Fruit fly (Drosophila melanogaster) whole organism, embryonic: ENCODE results near the gene CG5181.

ENCODE experiments used
- CG10321 ChIP-seq: fragments of 200-800 bp; sonication (Bioruptor generic); IDR thresholded peaks from 2 replicates; pipeline ENCODE4 v1.3.6; 2022; ENCODE audit warnings: missing biosample characterization, missing genetic modification characterization
- CG14667 ChIP-seq: fragments of 200-800 bp; sonication (Bioruptor generic); IDR thresholded peaks from 2 replicates; pipeline ENCODE4 v1.3.6; 2022; ENCODE audit warnings: missing biosample characterization, missing genetic modification characterization
- CG14965 ChIP-seq: fragments of 200-800 bp; sonication (Bioruptor generic); optimal IDR thresholded peaks from 2 replicates; lab custom pipeline; 2016; ENCODE audit warnings: missing biosample characterization, missing genetic modification characterization, borderline replicate concordance
- CG15269 ChIP-seq: fragments of 200-800 bp; sonication (Bioruptor generic); optimal IDR thresholded peaks from 2 replicates; lab custom pipeline; 2018; ENCODE audit warnings: missing biosample characterization, mild to moderate bottlenecking, missing genetic modification characterization, moderate library complexity
- CG16863 ChIP-seq: fragments of 200-800 bp; sonication (Bioruptor generic); optimal IDR thresholded peaks from 3 replicates; lab custom pipeline; 2016; ENCODE audit warnings: missing biosample characterization, missing genetic modification characterization
- CG17328 ChIP-seq: fragments of 200-800 bp; sonication (Bioruptor generic); IDR thresholded peaks from 2 replicates; pipeline ENCODE4 v1.3.6; 2022; ENCODE audit warnings: missing biosample characterization, missing genetic modification characterization
- CG1832 ChIP-seq: fragments of 200-800 bp; sonication (Bioruptor generic); optimal IDR thresholded peaks from 2 replicates; lab custom pipeline; 2017; ENCODE audit warnings: missing biosample characterization, mild to moderate bottlenecking, missing genetic modification characterization, inconsistent platforms
- CG2129 ChIP-seq: fragments of 200-800 bp; sonication (Bioruptor generic); IDR thresholded peaks from 2 replicates; pipeline ENCODE4 v1.3.6; 2022; ENCODE audit warnings: missing biosample characterization, missing genetic modification characterization; ENCODE audit not compliant: partially characterized antibody
- CG2202 ChIP-seq: fragments of 200-800 bp; sonication (Bioruptor generic); optimal IDR thresholded peaks from 2 replicates; lab custom pipeline; 2018; ENCODE audit warnings: missing biosample characterization, mild to moderate bottlenecking, missing genetic modification characterization
- CG30403 ChIP-seq: fragments of 200-800 bp; sonication (Bioruptor generic); optimal IDR thresholded peaks from 3 replicates; lab custom pipeline; 2016; ENCODE audit warnings: missing biosample characterization, missing genetic modification characterization
- CG30431 ChIP-seq: fragments of 200-800 bp; sonication (Bioruptor generic); optimal IDR thresholded peaks from 2 replicates; lab custom pipeline; 2017; ENCODE audit warnings: missing biosample characterization, missing genetic modification characterization
- CG32532 ChIP-seq: fragments of 200-800 bp; sonication (Bioruptor generic); IDR thresholded peaks from 2 replicates; pipeline ENCODE4 v1.3.6; 2022; ENCODE audit warnings: missing biosample characterization, missing genetic modification characterization
- CG4617 ChIP-seq: fragments of 200-800 bp; sonication (Bioruptor generic); optimal IDR thresholded peaks from 3 replicates; lab custom pipeline; 2016; ENCODE audit warnings: missing biosample characterization, missing genetic modification characterization, borderline replicate concordance
- CG5953 ChIP-seq: fragments of 200-800 bp; sonication (Bioruptor generic); IDR thresholded peaks from 2 replicates; pipeline ENCODE4 v1.3.6; 2022; ENCODE audit warnings: missing biosample characterization, missing genetic modification characterization
- CG6683 ChIP-seq: fragments of 200-800 bp; sonication (Bioruptor generic); optimal IDR thresholded peaks from 2 replicates; lab custom pipeline; 2017; ENCODE audit warnings: missing biosample characterization, mild to moderate bottlenecking, missing genetic modification characterization, missing genetic modification reagents
- CG7372 ChIP-seq: fragments of 200-800 bp; sonication (Bioruptor generic); IDR thresholded peaks from 2 replicates; pipeline ENCODE4 v1.3.6; 2022; ENCODE audit warnings: missing biosample characterization, missing genetic modification characterization
- CG7556 ChIP-seq: fragments of 200-800 bp; sonication (Bioruptor generic); optimal IDR thresholded peaks from 2 replicates; lab custom pipeline; 2017; ENCODE audit warnings: missing biosample characterization, mild to moderate bottlenecking, missing genetic modification characterization
- CG8290 ChIP-seq, 3 experiments: fragments of 200-800 bp; sonication (Bioruptor generic); optimal IDR thresholded peaks; 2 replicates each; lab custom pipeline; 2016 to 2019; ENCODE audit warnings: missing biosample characterization in 3 of 3, missing genetic modification characterization in 3 of 3, mild to moderate bottlenecking in 2 of 3, moderate library complexity in 1 of 3
- CG8388 ChIP-seq: fragments of 200-800 bp; sonication (Bioruptor generic); optimal IDR thresholded peaks from 2 replicates; lab custom pipeline; 2019; ENCODE audit warnings: missing biosample characterization, mild to moderate bottlenecking, missing genetic modification characterization, moderate library complexity
- CG8944 ChIP-seq: fragments of 200-800 bp; sonication (Bioruptor generic); optimal IDR thresholded peaks from 3 replicates; lab custom pipeline; 2016; ENCODE audit warnings: missing biosample characterization, missing genetic modification characterization
- CG9932 ChIP-seq: fragments of 200-800 bp; sonication (Bioruptor generic); IDR thresholded peaks from 2 replicates; pipeline ENCODE4 v1.3.6; 2022; ENCODE audit warnings: missing biosample characterization, missing genetic modification characterization
- Dfd ChIP-seq, 2 experiments: fragments of >200 bp; optimal IDR thresholded peaks; 2 replicates each; lab custom pipeline; 2017; ENCODE audit warnings: missing biosample characterization in 2 of 2, missing genetic modification characterization in 2 of 2
- Dip3 ChIP-seq: fragments of 200-800 bp; sonication (Bioruptor generic); optimal IDR thresholded peaks from 3 replicates; lab custom pipeline; 2016; ENCODE audit warnings: missing biosample characterization, missing genetic modification characterization
- Ets97D ChIP-seq: fragments of 200-800 bp; sonication (Bioruptor generic); optimal IDR thresholded peaks from 3 replicates; lab custom pipeline; 2016; ENCODE audit warnings: missing biosample characterization, missing genetic modification characterization
- HLHmδ ChIP-seq: fragments of 200-800 bp; sonication (Bioruptor generic); optimal IDR thresholded peaks from 2 replicates; lab custom pipeline; 2018; ENCODE audit warnings: missing biosample characterization, mild to moderate bottlenecking, missing genetic modification characterization, moderate library complexity
- Hand ChIP-seq: fragments of 200-800 bp; sonication (Bioruptor generic); optimal IDR thresholded peaks from 2 replicates; lab custom pipeline; 2017; ENCODE audit warnings: mild to moderate bottlenecking, missing biosample characterization, missing genetic modification reagents, missing genetic modification characterization
- Hr78 ChIP-seq, 2 experiments: fragments of 200-800 bp in 1 of 2; fragments of >200 bp in 1 of 2; sonication (Bioruptor generic) in 1 of 2; optimal IDR thresholded peaks; 2 replicates each; lab custom pipeline; 2017 to 2019; ENCODE audit warnings: missing biosample characterization in 2 of 2, missing genetic modification characterization in 2 of 2, mild to moderate bottlenecking in 1 of 2, moderate library complexity in 1 of 2
- Lpt ChIP-seq: fragments of >200 bp; optimal IDR thresholded peaks from 2 replicates; lab custom pipeline; 2018; ENCODE audit warnings: missing biosample characterization, missing genetic modification characterization
- NFAT ChIP-seq: fragments of 200-800 bp; sonication (Bioruptor generic); IDR thresholded peaks from 2 replicates; pipeline ENCODE4 v1.3.6; 2022; ENCODE audit warnings: missing biosample characterization, missing genetic modification characterization
- Opbp ChIP-seq: fragments of 200-800 bp; sonication (Bioruptor generic); IDR thresholded peaks from 3 replicates; pipeline ENCODE4 v1.3.6; 2022; ENCODE audit warnings: missing biosample characterization, missing genetic modification characterization; ENCODE audit not compliant: partially characterized antibody
- Optix ChIP-seq: fragments of 200-800 bp; sonication (Bioruptor generic); IDR thresholded peaks from 3 replicates; pipeline ENCODE4 v1.3.6; 2022; ENCODE audit warnings: missing biosample characterization, missing genetic modification characterization
- Sry-β ChIP-seq: fragments of 200-800 bp; sonication (Bioruptor generic); optimal IDR thresholded peaks from 2 replicates; lab custom pipeline; 2018; ENCODE audit warnings: missing biosample characterization, mild to moderate bottlenecking, missing genetic modification characterization, moderate library complexity
- Ssrp ChIP-seq: fragments of 200-800 bp; sonication (Bioruptor generic); optimal IDR thresholded peaks from 2 replicates; lab custom pipeline; 2018; ENCODE audit warnings: missing biosample characterization, mild to moderate bottlenecking, missing genetic modification characterization, moderate library complexity
- Stat92E ChIP-seq, 3 experiments: fragments of >200 bp in 2 of 3; fragments of 200-800 bp in 1 of 3; sonication (Bioruptor generic) in 1 of 3; optimal IDR thresholded peaks; 2 replicates each; lab custom pipeline; 2017 to 2019; ENCODE audit warnings: missing biosample characterization in 3 of 3, missing genetic modification characterization in 3 of 3, mild to moderate bottlenecking in 1 of 3, moderate library complexity in 1 of 3
- br ChIP-seq: fragments of >200 bp; optimal IDR thresholded peaks from 2 replicates; lab custom pipeline; 2017
- cg ChIP-seq: fragments of 200-800 bp; sonication (Bioruptor generic); optimal IDR thresholded peaks from 3 replicates; lab custom pipeline; 2019; ENCODE audit warnings: missing biosample characterization, mild to moderate bottlenecking, missing genetic modification characterization, moderate library complexity
- fd3F ChIP-seq: fragments of 200-800 bp; sonication (Bioruptor generic); optimal IDR thresholded peaks from 2 replicates; lab custom pipeline; 2018; ENCODE audit warnings: missing biosample characterization, mild to moderate bottlenecking, missing genetic modification characterization, moderate library complexity
- ftz-f1 ChIP-seq: fragments of 200-800 bp; sonication (Bioruptor generic); optimal IDR thresholded peaks from 2 replicates; lab custom pipeline; 2016; ENCODE audit warnings: missing biosample characterization, missing genetic modification characterization
- ken ChIP-seq: fragments of 200-800 bp; sonication (Bioruptor generic); IDR thresholded peaks from 3 replicates; pipeline ENCODE4 v1.3.6; 2022; ENCODE audit warnings: missing biosample characterization, missing genetic modification characterization
- lmd ChIP-seq: fragments of 200-800 bp; sonication (Bioruptor generic); IDR thresholded peaks from 2 replicates; pipeline ENCODE4 v1.3.6; 2022; ENCODE audit warnings: missing biosample characterization, missing genetic modification characterization
- onecut ChIP-seq: fragments of 200-800 bp; sonication (Bioruptor generic); IDR thresholded peaks from 2 replicates; pipeline ENCODE4 v1.3.6; 2022; ENCODE audit warnings: missing biosample characterization, missing genetic modification characterization
- psq ChIP-seq: fragments of 200-800 bp; sonication (Bioruptor generic); optimal IDR thresholded peaks from 2 replicates; lab custom pipeline; 2017; ENCODE audit warnings: missing biosample characterization, missing genetic modification characterization
- seq ChIP-seq: fragments of 200-800 bp; sonication (Bioruptor generic); IDR thresholded peaks from 2 replicates; pipeline ENCODE4 v1.3.6; 2022; ENCODE audit warnings: missing biosample characterization, missing genetic modification characterization
- sima ChIP-seq: fragments of 200-800 bp; sonication (Bioruptor generic); optimal IDR thresholded peaks from 2 replicates; lab custom pipeline; 2016; ENCODE audit warnings: missing biosample characterization, missing genetic modification characterization
- sob ChIP-seq: fragments of 200-800 bp; sonication (Bioruptor generic); IDR thresholded peaks from 2 replicates; pipeline ENCODE4 v1.3.6; 2022; ENCODE audit warnings: missing biosample characterization, missing genetic modification characterization
- vnd ChIP-seq: fragments of 200-800 bp; sonication (Bioruptor generic); IDR thresholded peaks from 3 replicates; pipeline ENCODE4 v1.3.6; 2022; ENCODE audit warnings: missing biosample characterization, missing genetic modification characterization; ENCODE audit not compliant: partially characterized antibody
- z ChIP-seq: fragments of 200-800 bp; sonication (Bioruptor generic); IDR thresholded peaks from 3 replicates; pipeline ENCODE4 v1.3.6; 2022; ENCODE audit warnings: missing biosample characterization, missing genetic modification characterization
- zen2 ChIP-seq: fragments of 200-800 bp; sonication (Bioruptor generic); IDR thresholded peaks from 3 replicates; pipeline ENCODE4 v1.3.6; 2022; ENCODE audit warnings: missing biosample characterization, missing genetic modification characterization; ENCODE audit not compliant: partially characterized antibody

Gene CG5181

DNA sequence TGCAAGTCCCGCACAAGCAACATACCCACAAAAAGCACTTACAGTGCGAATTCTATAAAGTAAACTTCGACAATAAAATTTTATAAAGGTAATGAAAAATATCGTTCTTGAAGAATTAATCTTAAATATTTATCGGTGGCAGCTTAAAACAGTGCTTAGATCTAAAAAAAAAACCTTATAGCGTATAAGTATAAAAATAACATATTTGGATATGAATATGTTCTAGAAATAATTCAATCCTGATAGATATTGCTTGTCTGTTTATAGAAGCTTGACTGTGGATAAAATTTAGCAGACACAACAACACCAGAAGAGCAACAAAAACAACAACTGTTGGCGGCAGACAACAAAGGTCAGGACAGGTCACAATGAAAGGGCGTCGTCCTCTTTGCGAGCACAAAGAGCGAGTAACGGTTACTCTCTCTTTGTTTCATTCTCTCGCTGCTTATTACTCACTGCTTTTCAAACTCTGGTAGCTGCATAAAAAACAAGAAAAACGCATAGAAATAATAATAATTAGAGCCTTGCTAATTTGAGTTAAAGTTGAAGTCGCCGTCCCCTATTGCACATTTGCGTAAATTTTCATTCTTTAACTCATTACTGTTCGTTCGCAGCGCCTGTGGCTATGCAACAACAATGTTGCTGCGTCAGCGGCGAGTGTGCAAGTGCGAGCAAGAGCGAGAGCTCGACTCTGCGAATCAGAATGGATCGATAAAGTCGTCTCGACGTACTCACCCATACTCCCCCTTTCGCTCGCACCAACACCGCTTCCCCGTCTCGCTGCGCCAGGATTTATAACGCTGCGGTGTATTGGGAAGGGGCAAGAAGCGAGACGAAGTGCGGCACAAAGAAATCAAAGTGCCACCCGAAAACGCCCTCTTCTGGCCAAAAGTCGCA, 10.0 kb upstream of the CG5181 start (continued):
- TF ChIP-seq CG17328 (GFP tag; lab: Robert Waterston, UW) (0 out of 2 replicates have a peak, but pooled peaks have one; percentile 4), CG5953 (GFP tag; lab: Robert Waterston, UW) (no peak), psq (GFP tag; lab: Kevin White, UChicago) (no peak), CG30431 (GFP tag; lab: Kevin White, UChicago) (no peak), Sry-β (GFP tag; lab: Kevin White, UChicago) (no peak), CG32532 (GFP tag; lab: Robert Waterston, UW) (peak; percentile 42; the same call in 1 of the 2 replicates), Opbp (GFP tag; lab: Robert Waterston, UW) (0 out of 3 replicates have a peak, but pooled peaks have one; percentile 38), vnd (GFP tag; lab: Robert Waterston, UW) (no peak), onecut (GFP tag; lab: Robert Waterston, UW) (peak; percentile 99), CG7372 (no peak), CG15269 (peak; percentile 48), CG4617 (GFP tag; lab: Kevin White, UChicago) (no peak), HLHmδ (GFP tag; lab: Kevin White, UChicago) (no peak), Hr78 (GFP tag; optimal IDR thresholded peaks at IDR 0.05; lab: Kevin White, UChicago) (peak in 1 of 2 experiments; percentile 19), CG30403 (GFP tag; lab: Kevin White, UChicago) (peak; percentile 22), Dip3 (GFP tag; lab: Kevin White, UChicago) (peak; percentile 7), CG14965 (GFP tag; lab: Kevin White, UChicago) (no peak), fd3F (GFP tag; lab: Kevin White, UChicago) (no peak), CG7556 (GFP tag; lab: Kevin White, UChicago) (peak; percentile 48), sima (GFP tag; lab: Kevin White, UChicago) (no peak), seq (GFP tag; lab: Robert Waterston, UW) (no peak), CG9932 (peak; percentile 28), Hand (GFP tag; lab: Kevin White, UChicago) (peak; percentile 40), Lpt (GFP tag; lab: Kevin White, UChicago) (no peak), CG2129 (GFP tag; lab: Robert Waterston, UW) (no peak), sob (GFP tag; lab: Robert Waterston, UW) (no peak), Dfd (GFP tag; optimal IDR thresholded peaks at IDR 0.05; lab: Kevin White, UChicago) (no peak), CG8388 (GFP tag; lab: Kevin White, UChicago) (no peak), Ets97D (GFP tag; lab: Kevin White, UChicago) (no peak), CG2202 (no peak), br (no peak), NFAT (GFP tag; lab: Robert Waterston, UW) (no peak), zen2 (GFP tag; lab: Robert Waterston, UW) (0 out of 3 replicates have a peak, but pooled peaks have one; percentile 35), CG6683 (GFP tag; lab: Kevin White, UChicago) (no peak), cg (GFP tag; lab: Kevin White, UChicago) (no peak), Optix (no peak), CG8290 (GFP tag; optimal IDR thresholded peaks at IDR 0.05; lab: Kevin White, UChicago) (peak; percentile 96), CG8290 (tag; optimal IDR thresholded peaks at IDR 0.05; lab: Kevin White, UChicago) (peak; percentile 41 to 69), CG8944 (no peak), z (GFP tag; lab: Robert Waterston, UW) (no peak), lmd (GFP tag; lab: Robert Waterston, UW) (peak; percentile 11; the same call in 1 of the 2 replicates), CG1832 (GFP tag; lab: Kevin White, UChicago) (peak; percentile 61), CG14667 (no peak), Stat92E (GFP tag; optimal IDR thresholded peaks at IDR 0.05; lab: Kevin White, UChicago) (no peak), ken (GFP tag; lab: Robert Waterston, UW) (no peak), ftz-f1 (no peak), CG16863 (GFP tag; lab: Kevin White, UChicago) (no peak), Ssrp (peak; percentile 17), CG10321 (GFP tag; lab: Robert Waterston, UW) (no peak)
